Fruit fly (Drosophila melanogaster) whole organism, embryonic: ENCODE results near the gene Vajk1.

Experiments used
- Aef1 ChIP-seq: fragments of 200-800 bp; sonication (Bioruptor generic); IDR thresholded peaks from 3 replicates; pipeline ENCODE4 v1.3.6; 2022; ENCODE audit warnings: missing biosample characterization, missing genetic modification characterization
- Atf3 ChIP-seq: fragments of 200-800 bp; sonication (Bioruptor generic); optimal IDR thresholded peaks from 3 replicates; lab custom pipeline; 2016; ENCODE audit warnings: missing biosample characterization, missing genetic modification characterization
- Atf6 ChIP-seq: fragments of 200-800 bp; sonication (Bioruptor generic); IDR thresholded peaks from 2 replicates; pipeline ENCODE4 v1.3.6; 2022; ENCODE audit warnings: missing biosample characterization, missing genetic modification characterization
- CG11695 ChIP-seq: fragments of 200-800 bp; sonication (Bioruptor generic); IDR thresholded peaks from 3 replicates; pipeline ENCODE4 v1.3.6; 2022; ENCODE audit warnings: missing biosample characterization, missing genetic modification characterization
- CG12104 ChIP-seq: fragments of 200-800 bp; sonication (Bioruptor generic); optimal IDR thresholded peaks from 3 replicates; lab custom pipeline; 2016; ENCODE audit warnings: missing biosample characterization, missing genetic modification characterization
- CG13624 ChIP-seq: fragments of 200-800 bp; sonication (Bioruptor generic); optimal IDR thresholded peaks from 2 replicates; lab custom pipeline; 2016; ENCODE audit warnings: missing biosample characterization, missing genetic modification characterization
- CG1603 ChIP-seq: fragments of 200-800 bp; sonication (Bioruptor generic); optimal IDR thresholded peaks from 2 replicates; lab custom pipeline; 2019; ENCODE audit warnings: missing biosample characterization, mild to moderate bottlenecking, missing genetic modification characterization, moderate library complexity
- CG16815 ChIP-seq: fragments of 200-800 bp; sonication (Bioruptor generic); optimal IDR thresholded peaks from 3 replicates; lab custom pipeline; 2017; ENCODE audit warnings: missing biosample characterization, mild to moderate bottlenecking, missing genetic modification characterization
- CG2116 ChIP-seq: fragments of 200-800 bp; sonication (Bioruptor generic); optimal IDR thresholded peaks from 3 replicates; lab custom pipeline; 2018; ENCODE audit warnings: missing biosample characterization, mild to moderate bottlenecking, missing genetic modification characterization
- CG2678 ChIP-seq: fragments of 200-800 bp; sonication (Bioruptor generic); optimal IDR thresholded peaks from 3 replicates; lab custom pipeline; 2019; ENCODE audit warnings: missing biosample characterization, mild to moderate bottlenecking, missing genetic modification characterization, moderate library complexity
- CG31388 ChIP-seq: fragments of 200-800 bp; sonication (Bioruptor generic); optimal IDR thresholded peaks from 2 replicates; lab custom pipeline; 2016; ENCODE audit warnings: missing biosample characterization, missing genetic modification characterization
- CG32767 ChIP-seq: fragments of 200-800 bp; sonication (Bioruptor generic); IDR thresholded peaks from 2 replicates; pipeline ENCODE4 v1.3.6; 2022; ENCODE audit warnings: missing biosample characterization, missing genetic modification characterization
- CG34376 ChIP-seq: fragments of 200-800 bp; sonication (Bioruptor generic); optimal IDR thresholded peaks from 2 replicates; lab custom pipeline; 2018; ENCODE audit warnings: missing biosample characterization, mild to moderate bottlenecking, missing genetic modification characterization
- CG4617 ChIP-seq: fragments of 200-800 bp; sonication (Bioruptor generic); optimal IDR thresholded peaks from 3 replicates; lab custom pipeline; 2016; ENCODE audit warnings: missing biosample characterization, missing genetic modification characterization, borderline replicate concordance
- CG7963 ChIP-seq: fragments of 200-800 bp; sonication (Bioruptor generic); IDR thresholded peaks from 3 replicates; pipeline ENCODE4 v1.3.6; 2022; ENCODE audit warnings: missing biosample characterization, missing genetic modification characterization; ENCODE audit not compliant: partially characterized antibody
- CG7987 ChIP-seq: fragments of 200-800 bp; sonication (Bioruptor generic); optimal IDR thresholded peaks from 2 replicates; lab custom pipeline; 2018; ENCODE audit warnings: missing biosample characterization, mild to moderate bottlenecking, missing genetic modification characterization, moderate library complexity
- Dad ChIP-seq: fragments of 200-800 bp; sonication (Bioruptor generic); optimal IDR thresholded peaks from 3 replicates; lab custom pipeline; 2016; ENCODE audit warnings: missing biosample characterization, missing genetic modification characterization
- Dek ChIP-seq: fragments of 200-800 bp; sonication (Bioruptor generic); optimal IDR thresholded peaks from 3 replicates; lab custom pipeline; 2019; ENCODE audit warnings: missing biosample characterization, mild to moderate bottlenecking, missing genetic modification characterization, moderate library complexity
- Doc3 ChIP-seq: fragments of 200-800 bp; sonication (Bioruptor generic); IDR thresholded peaks from 3 replicates; pipeline ENCODE4 v1.3.6; 2022; ENCODE audit warnings: missing biosample characterization, missing genetic modification characterization; ENCODE audit not compliant: partially characterized antibody
- Eip74EF ChIP-seq, 2 experiments: fragments of 200-800 bp in 1 of 2; fragments of >200 bp in 1 of 2; sonication (Bioruptor generic) in 1 of 2; optimal IDR thresholded peaks; 2 replicates each; lab custom pipeline; 2017 to 2019; ENCODE audit warnings: missing biosample characterization in 2 of 2, missing genetic modification characterization in 2 of 2, mild to moderate bottlenecking in 1 of 2, moderate library complexity in 1 of 2
- Hr39 ChIP-seq: fragments of >200 bp; optimal IDR thresholded peaks from 2 replicates; lab custom pipeline; 2017
- Meics ChIP-seq: fragments of 200-800 bp; sonication (Bioruptor generic); optimal IDR thresholded peaks from 2 replicates; lab custom pipeline; 2017; ENCODE audit warnings: missing biosample characterization, mild to moderate bottlenecking, missing genetic modification characterization
- Nf-YB ChIP-seq: fragments of 200-800 bp; sonication (Bioruptor generic); optimal IDR thresholded peaks from 3 replicates; lab custom pipeline; 2019; ENCODE audit warnings: missing biosample characterization, mild to moderate bottlenecking, missing genetic modification characterization, moderate library complexity
- Rfx ChIP-seq: fragments of 200-800 bp; sonication (Bioruptor generic); IDR thresholded peaks from 2 replicates; pipeline ENCODE4 v1.3.6; 2022; ENCODE audit warnings: missing biosample characterization, missing genetic modification characterization
- Side ChIP-seq: fragments of 200-800 bp; sonication (Bioruptor generic); optimal IDR thresholded peaks from 2 replicates; lab custom pipeline; 2016; ENCODE audit warnings: missing biosample characterization, missing genetic modification characterization
- amos ChIP-seq: fragments of 200-800 bp; sonication (Bioruptor generic); IDR thresholded peaks from 2 replicates; pipeline ENCODE4 v1.3.6; 2022; ENCODE audit warnings: missing biosample characterization, missing genetic modification characterization; ENCODE audit not compliant: partially characterized antibody
- ara ChIP-seq: fragments of 200-800 bp; sonication (Bioruptor generic); IDR thresholded peaks from 2 replicates; pipeline ENCODE4 v1.3.6; 2022; ENCODE audit warnings: missing biosample characterization, missing genetic modification characterization
- bcd ChIP-seq: fragments of 200-800 bp; sonication (Bioruptor generic); optimal IDR thresholded peaks from 2 replicates; lab custom pipeline; 2017; ENCODE audit warnings: missing biosample characterization, mild to moderate bottlenecking, missing genetic modification characterization
- bowl ChIP-seq: fragments of 200-800 bp; sonication (Bioruptor generic); IDR thresholded peaks from 2 replicates; pipeline ENCODE4 v1.3.6; 2022; ENCODE audit warnings: missing biosample characterization, missing genetic modification characterization
- btn ChIP-seq: fragments of 200-800 bp; sonication (Bioruptor generic); optimal IDR thresholded peaks from 2 replicates; lab custom pipeline; 2016; ENCODE audit warnings: missing biosample characterization, missing genetic modification characterization
- cad ChIP-seq: fragments of >200 bp; optimal IDR thresholded peaks from 2 replicates; lab custom pipeline; 2017; ENCODE audit warnings: missing biosample characterization, missing genetic modification characterization
- cg ChIP-seq: fragments of 200-800 bp; sonication (Bioruptor generic); optimal IDR thresholded peaks from 3 replicates; lab custom pipeline; 2019; ENCODE audit warnings: missing biosample characterization, mild to moderate bottlenecking, missing genetic modification characterization, moderate library complexity
- chinmo ChIP-seq: fragments of 200-800 bp; sonication (Bioruptor generic); IDR thresholded peaks from 4 replicates; pipeline ENCODE4 v1.3.6; 2022; ENCODE audit warnings: missing biosample characterization, missing genetic modification characterization; ENCODE audit not compliant: partially characterized antibody
- croc ChIP-seq: fragments of 200-800 bp; sonication (Bioruptor generic); conservative IDR thresholded peaks from 3 replicates; pipeline ENCODE4 v1.3.6; 2022; ENCODE audit warnings: missing biosample characterization, missing genetic modification characterization
- dmrt11E ChIP-seq: fragments of 200-800 bp; sonication (Bioruptor generic); optimal IDR thresholded peaks from 3 replicates; lab custom pipeline; 2018; ENCODE audit warnings: missing biosample characterization, mild to moderate bottlenecking, missing genetic modification characterization, moderate library complexity
- dpn ChIP-seq, 2 experiments: fragments of 200-800 bp; sonication (Bioruptor generic); optimal IDR thresholded peaks; 3 replicates each; lab custom pipeline; 2016; ENCODE audit warnings: missing biosample characterization in 2 of 2, missing genetic modification characterization in 2 of 2
- exex ChIP-seq: fragments of 200-800 bp; sonication (Bioruptor generic); optimal IDR thresholded peaks from 4 replicates; lab custom pipeline; 2018; ENCODE audit warnings: missing biosample characterization, mild to moderate bottlenecking, missing genetic modification characterization, moderate library complexity
- grn ChIP-seq: fragments of 200-800 bp; sonication (Bioruptor generic); optimal IDR thresholded peaks from 3 replicates; lab custom pipeline; 2017; ENCODE audit warnings: missing biosample characterization, missing genetic modification characterization
- kay ChIP-seq: fragments of 200-800 bp; sonication (Bioruptor generic); optimal IDR thresholded peaks from 2 replicates; lab custom pipeline; 2016; ENCODE audit warnings: missing biosample characterization, missing genetic modification characterization
- nerfin-1 ChIP-seq: fragments of 200-800 bp; sonication (Bioruptor generic); optimal IDR thresholded peaks from 3 replicates; lab custom pipeline; 2019; ENCODE audit warnings: missing biosample characterization, mild to moderate bottlenecking, missing genetic modification characterization, moderate library complexity
- oc ChIP-seq: fragments of 200-800 bp; sonication (Bioruptor generic); optimal IDR thresholded peaks from 2 replicates; lab custom pipeline; 2018; ENCODE audit warnings: missing biosample characterization, mild to moderate bottlenecking, missing genetic modification characterization, moderate library complexity
- odd ChIP-seq: fragments of 200-800 bp; sonication (Bioruptor generic); optimal IDR thresholded peaks from 2 replicates; lab custom pipeline; 2017; ENCODE audit warnings: missing biosample characterization, mild to moderate bottlenecking, missing genetic modification characterization
- pho ChIP-seq: fragments of 200-800 bp; sonication (Bioruptor generic); optimal IDR thresholded peaks from 2 replicates; lab custom pipeline; 2016; ENCODE audit warnings: missing biosample characterization, missing genetic modification characterization
- sc ChIP-seq, 3 experiments: fragments of >200 bp in 2 of 3; fragments of 200-800 bp in 1 of 3; sonication (Bioruptor generic) in 1 of 3; optimal IDR thresholded peaks; 2 replicates in 2 of 3; 3 replicates in 1 of 3; lab custom pipeline; 2017; ENCODE audit warnings: mild to moderate bottlenecking in 1 of 3, missing biosample characterization in 1 of 3, missing genetic modification characterization in 1 of 3, missing genetic modification reagents in 1 of 3
- schlank ChIP-seq: fragments of 200-800 bp; sonication (Bioruptor generic); optimal IDR thresholded peaks from 2 replicates; lab custom pipeline; 2018; ENCODE audit warnings: missing biosample characterization, mild to moderate bottlenecking, missing genetic modification characterization
- sd ChIP-seq: fragments of 200-800 bp; sonication (Bioruptor generic); optimal IDR thresholded peaks from 3 replicates; lab custom pipeline; 2018; ENCODE audit warnings: missing biosample characterization, mild to moderate bottlenecking, missing genetic modification characterization, moderate library complexity
- sisA ChIP-seq: fragments of 200-800 bp; sonication (Bioruptor generic); IDR thresholded peaks from 2 replicates; pipeline ENCODE4 v1.3.6; 2022; ENCODE audit warnings: missing biosample characterization, missing genetic modification characterization
- slou ChIP-seq: fragments of 200-800 bp; sonication (Bioruptor generic); optimal IDR thresholded peaks from 3 replicates; lab custom pipeline; 2016; ENCODE audit warnings: missing biosample characterization, missing genetic modification characterization
- sug ChIP-seq: fragments of 200-800 bp; optimal IDR thresholded peaks from 2 replicates; lab custom pipeline; 2019; ENCODE audit warnings: missing biosample characterization, mild to moderate bottlenecking, missing genetic modification characterization, moderate library complexity
- vnd ChIP-seq: fragments of 200-800 bp; sonication (Bioruptor generic); IDR thresholded peaks from 3 replicates; pipeline ENCODE4 v1.3.6; 2022; ENCODE audit warnings: missing biosample characterization, missing genetic modification characterization; ENCODE audit not compliant: partially characterized antibody

The Vajk1 gene

DNA sequence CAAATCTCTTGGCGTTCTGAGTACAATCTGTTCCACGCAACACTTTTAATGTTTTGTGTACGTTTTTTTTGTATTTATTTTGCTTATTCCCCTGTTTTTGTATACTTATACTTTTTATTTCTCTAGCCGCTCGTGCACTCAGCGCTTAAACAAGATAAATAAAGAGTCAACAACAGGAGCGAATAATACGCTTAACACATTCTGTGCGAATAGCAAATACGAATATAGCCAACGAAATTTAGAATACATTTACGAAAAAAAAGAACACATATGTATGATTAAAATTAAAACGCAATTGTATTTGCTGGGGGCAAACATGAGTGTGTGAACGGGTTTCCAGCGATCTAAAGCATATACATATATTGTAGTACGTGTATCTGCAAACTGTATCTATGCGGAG is 41.4 kb downstream of the Vajk1 start (continued):
- TF ChIP-seq nerfin-1 (tag; lab: Kevin White, UChicago) (no peak), CG2678 (tag; lab: Kevin White, UChicago) (peak; percentile 54), slou (no peak), Meics (peak; percentile 61), CG2116 (GFP tag; lab: Kevin White, UChicago) (no peak), CG1603 (tag; lab: Kevin White, UChicago) (no peak), Nf-YB (GFP tag; lab: Kevin White, UChicago) (no peak), Dek (tag; lab: Kevin White, UChicago) (peak; percentile 28), bcd (GFP tag; lab: Kevin White, UChicago) (peak; percentile 8), dmrt11E (no peak), odd (no peak), pho (GFP tag; lab: Kevin White, UChicago) (peak; percentile 39), Rfx (GFP tag; lab: Robert Waterston, UW) (peak; percentile 34; the same call in 1 of the 2 replicates), vnd (no peak), CG16815 (GFP tag; lab: Kevin White, UChicago) (no peak), Hr39 (no peak)

DNA sequence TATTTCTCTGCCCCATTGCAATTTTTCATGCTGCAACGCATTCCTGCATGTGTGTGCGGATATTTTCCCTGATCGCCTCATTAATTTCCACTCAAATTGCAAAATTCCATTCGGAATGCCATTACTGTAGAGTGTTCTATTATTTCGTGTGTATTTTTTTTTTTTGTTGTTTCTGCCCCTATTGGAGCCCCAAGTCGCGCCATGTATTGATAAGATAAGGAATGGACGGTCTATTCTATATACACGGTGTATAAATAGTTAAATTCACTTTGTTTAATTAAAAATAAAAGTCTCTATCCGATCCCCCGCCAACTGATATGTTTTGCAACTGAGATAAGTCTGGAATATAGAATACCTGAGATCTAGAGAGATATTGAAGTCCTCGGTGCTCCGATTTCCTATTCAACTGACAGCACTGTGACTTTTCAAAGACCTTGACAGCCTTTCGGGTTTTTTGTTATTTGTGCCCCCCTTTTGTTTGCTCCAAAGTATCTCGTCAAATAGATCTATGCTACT is 41.9 kb downstream of the Vajk1 start:
- TF ChIP-seq sisA (GFP tag; lab: Robert Waterston, UW) (no peak), cg (GFP tag; lab: Kevin White, UChicago) (no peak), grn (peak; percentile 76), bowl (no peak), CG7987 (GFP tag; lab: Kevin White, UChicago) (no peak), CG12104 (no peak), sd (tag; lab: Kevin White, UChicago) (peak; percentile 24), Atf6 (GFP tag; lab: Robert Waterston, UW) (no peak), dpn (GFP tag; optimal IDR thresholded peaks at IDR 0.05; lab: Kevin White, UChicago) (no peak), ara (GFP tag; lab: Robert Waterston, UW) (no peak), croc (GFP tag; lab: Robert Waterston, UW) (no peak), Doc3 (GFP tag; lab: Robert Waterston, UW) (no peak), CG11695 (GFP tag; lab: Robert Waterston, UW) (no peak), amos (no peak), CG4617 (GFP tag; lab: Kevin White, UChicago) (no peak), CG7963 (GFP tag; lab: Robert Waterston, UW) (no peak), kay (GFP tag; lab: Kevin White, UChicago) (no peak), CG32767 (GFP tag; lab: Robert Waterston, UW) (no peak), sc (optimal IDR thresholded peaks at IDR 0.05; lab: Kevin White, UChicago) (no peak), sc (GFP tag; optimal IDR thresholded peaks at IDR 0.05; lab: Kevin White, UChicago) (no peak), cad (GFP tag; lab: Kevin White, UChicago) (no peak), Side (GFP tag; lab: Kevin White, UChicago) (no peak), chinmo (0 out of 4 replicates have a peak, but pooled peaks have one; percentile 12), Eip74EF (GFP tag; optimal IDR thresholded peaks at IDR 0.05; lab: Kevin White, UChicago) (no peak), oc (tag; lab: Kevin White, UChicago) (no peak), Dad (GFP tag; lab: Kevin White, UChicago) (no peak), sug (tag; lab: Kevin White, UChicago) (peak; percentile 88), CG13624 (no peak), Atf3 (GFP tag; lab: Kevin White, UChicago) (no peak), btn (no peak), schlank (tag; lab: Kevin White, UChicago) (no peak), CG34376 (GFP tag; lab: Kevin White, UChicago) (peak; percentile 17), Aef1 (GFP tag; lab: Robert Waterston, UW) (no peak), exex (tag; lab: Kevin White, UChicago) (peak; percentile 34), CG31388 (GFP tag; lab: Kevin White, UChicago) (no peak)
